Worm (Caenorhabditis elegans): Measurements from ENCODE around the gene sdz-33.

DNA sequence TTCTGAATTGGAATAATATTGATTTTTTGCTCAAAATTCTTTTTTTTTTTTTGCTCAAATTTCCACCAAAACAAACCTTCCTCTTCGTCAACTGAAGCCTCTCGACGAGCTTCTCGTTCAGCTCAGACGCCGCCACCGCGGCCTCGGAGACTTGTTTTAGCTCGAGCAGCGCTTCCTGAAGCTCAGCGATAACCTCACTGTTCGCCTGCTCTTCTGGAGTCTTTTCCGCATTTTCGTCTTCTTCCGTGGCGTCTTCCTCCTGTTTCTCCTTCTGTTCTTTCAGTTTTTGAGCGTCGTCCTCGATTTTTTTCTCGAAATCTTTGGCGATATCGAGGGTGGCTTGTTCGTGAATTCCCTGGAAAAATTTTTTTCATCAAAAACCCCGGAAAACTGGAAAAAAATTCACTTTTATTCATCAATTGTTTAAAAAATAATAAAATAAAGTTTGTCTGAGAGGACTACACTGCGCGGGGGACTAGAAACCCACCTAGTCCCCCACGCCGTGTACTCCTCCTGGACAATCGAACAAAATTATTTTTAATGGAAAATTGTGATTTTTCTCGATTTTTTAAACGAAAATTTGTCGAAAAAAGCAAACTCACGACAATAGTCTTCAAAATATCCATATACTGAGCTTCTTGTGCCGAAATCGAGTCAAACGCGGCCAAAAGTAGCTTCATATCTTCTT is 38.9 kb downstream of the sdz-33 start:
- TF ChIP-seq lin-39 (tag; optimal IDR thresholded peaks at IDR 0.05): no peak
- peak; percentile 86 for TF ChIP-seq unc-55 (GFP tag; optimal IDR thresholded peaks at IDR 0.05)
- TF ChIP-seq ztf-4 (tag; optimal IDR thresholded peaks at IDR 0.05): peak; percentile 74
- TF ChIP-seq fos-1 (tag; optimal IDR thresholded peaks at IDR 0.05): peak; percentile 34
- TF ChIP-seq nhr-77 (tag; optimal IDR thresholded peaks at IDR 0.05): no peak
- TF ChIP-seq lin-13 (GFP tag; optimal IDR thresholded peaks at IDR 0.05): peak; percentile 91
